Worm (Caenorhabditis elegans) whole organism, young adult: ENCODE measurements around the gene B0454.5.
"Not testable (repeated sequence)": the region's sequence is repeated elsewhere in the genome, so short reads cannot be mapped to it uniquely, and the experiment has no call there.

Experiments
- D2030.7 ChIP-seq: fragments of 200-800 bp; sonication (Bioruptor generic); IDR thresholded peaks from 2 replicates; pipeline ENCODE4 v1.3.6; 2022; ENCODE audit warnings: missing genetic modification reagents, missing genetic modification characterization, missing compliant biosample characterization
- F37B4.10 ChIP-seq: fragments of 200-800 bp; sonication (Bioruptor generic); IDR thresholded peaks from 2 replicates; pipeline ENCODE4 v1.3.6; 2022; ENCODE audit warnings: missing genetic modification characterization, missing compliant biosample characterization
- F57C9.4 ChIP-seq: sonication (generic microtip); optimal IDR thresholded peaks from 2 replicates; lab custom pipeline; 2017; ENCODE audit warnings: mild to moderate bottlenecking, missing genetic modification characterization, missing compliant biosample characterization
- T26A5.8 ChIP-seq: sonication (generic microtip); optimal IDR thresholded peaks from 2 replicates; lab custom pipeline; 2016; ENCODE audit warnings: missing genetic modification characterization, missing compliant biosample characterization
- Y53G8AR.9 ChIP-seq: fragments of 200-800 bp; sonication (Bioruptor generic); conservative IDR thresholded peaks from 2 replicates; pipeline ENCODE4 v1.3.6; 2022; ENCODE audit warnings: missing genetic modification reagents, missing genetic modification characterization, missing compliant biosample characterization
- Y95B8A.8 ChIP-seq: fragments of 200-800 bp; sonication (Bioruptor generic); IDR thresholded peaks from 2 replicates; pipeline ENCODE4 v1.3.6; 2022; ENCODE audit warnings: missing genetic modification reagents, missing genetic modification characterization, missing compliant biosample characterization
- aptf-3 ChIP-seq: fragments of 200-800 bp; sonication (Bioruptor generic); IDR thresholded peaks from 2 replicates; pipeline ENCODE4 v1.3.6; 2022; ENCODE audit warnings: missing genetic modification characterization, missing compliant biosample characterization
- cebp-1 ChIP-seq, 2 experiments: fragments of 200-800 bp in 1 of 2; sonication (Bioruptor generic) in 1 of 2; sonication (generic microtip) in 1 of 2; IDR thresholded peaks in 1 of 2; optimal IDR thresholded peaks in 1 of 2; 2 replicates each; pipeline versions ENCODE4 v1.3.6 to Lab custom; 2017 to 2022; ENCODE audit warnings: missing compliant biosample characterization in 2 of 2, missing genetic modification characterization in 2 of 2, mild to moderate bottlenecking in 1 of 2, missing genetic modification reagents in 1 of 2, moderate library complexity in 1 of 2
- cebp-2 ChIP-seq: fragments of 200-800 bp; sonication (Bioruptor generic); IDR thresholded peaks from 2 replicates; pipeline ENCODE4 v1.3.6; 2022; ENCODE audit warnings: missing genetic modification characterization, missing compliant biosample characterization
- ceh-100 ChIP-seq: fragments of 200-800 bp; sonication (Bioruptor generic); IDR thresholded peaks from 2 replicates; pipeline ENCODE4 v1.3.6; 2022; ENCODE audit warnings: missing genetic modification reagents, missing genetic modification characterization, missing compliant biosample characterization
- ceh-27 ChIP-seq: fragments of 200-800 bp; sonication (Bioruptor generic); optimal IDR thresholded peaks from 2 replicates; lab custom pipeline; 2018; ENCODE audit warnings: mild to moderate bottlenecking, missing genetic modification characterization, moderate library complexity, missing compliant biosample characterization
- egrh-3 ChIP-seq: fragments of 200-800 bp; sonication (Bioruptor generic); IDR thresholded peaks from 2 replicates; pipeline ENCODE4 v1.3.6; 2022; ENCODE audit warnings: missing genetic modification reagents, missing genetic modification characterization, missing compliant biosample characterization
- him-1 ChIP-seq: sonication (generic microtip); optimal IDR thresholded peaks from 2 replicates; lab custom pipeline; 2016; ENCODE audit warnings: missing genotype, missing genetic modification reagents, missing genetic modification characterization, missing compliant biosample characterization
- hmg-1.2 ChIP-seq: fragments of 200-800 bp; sonication (Bioruptor generic); IDR thresholded peaks from 2 replicates; pipeline ENCODE4 v1.3.6; 2022; ENCODE audit warnings: missing genetic modification reagents, missing genetic modification characterization, missing compliant biosample characterization
- hrde-1 ChIP-seq: sonication (generic microtip); optimal IDR thresholded peaks from 2 replicates; lab custom pipeline; 2016; ENCODE audit warnings: missing genetic modification characterization, mild to moderate bottlenecking, missing compliant biosample characterization, moderate library complexity, missing genotype, missing genetic modification reagents, borderline replicate concordance
- let-607 ChIP-seq, 2 experiments: fragments of 200-800 bp in 1 of 2; sonication (Bioruptor generic) in 1 of 2; sonication (generic microtip) in 1 of 2; optimal IDR thresholded peaks; 2 replicates each; lab custom pipeline; 2016 to 2018; ENCODE audit warnings: mild to moderate bottlenecking in 2 of 2, missing compliant biosample characterization in 2 of 2, missing genetic modification characterization in 2 of 2, moderate library complexity in 2 of 2, missing genotype in 1 of 2
- lir-1 ChIP-seq: fragments of 200-800 bp; sonication (Bioruptor generic); conservative IDR thresholded peaks from 2 replicates; pipeline ENCODE4 v1.3.6; 2022; ENCODE audit warnings: missing genetic modification reagents, missing genetic modification characterization, missing compliant biosample characterization
- madf-3 ChIP-seq: fragments of 200-800 bp; sonication (Bioruptor generic); IDR thresholded peaks from 2 replicates; pipeline ENCODE4 v1.3.6; 2022; ENCODE audit warnings: missing genetic modification reagents, missing genetic modification characterization, missing compliant biosample characterization
- mcd-1 ChIP-seq: fragments of 200-800 bp; sonication (Bioruptor generic); IDR thresholded peaks from 2 replicates; pipeline ENCODE4 v1.3.6; 2022; ENCODE audit warnings: missing genetic modification reagents, missing genetic modification characterization, missing compliant biosample characterization
- rpc-1 ChIP-seq, 2 experiments: fragments of 150-350 bp in 1 of 2; sonication (generic microtip) in 1 of 2; optimal IDR thresholded peaks; 2 replicates each; lab custom pipeline; 2014 to 2018; ENCODE audit warnings: missing biosample characterization in 1 of 2, missing genetic modification characterization in 1 of 2, missing genetic modification reagents in 1 of 2, missing genotype in 1 of 2
- snpc-3.4 ChIP-seq: sonication (generic microtip); optimal IDR thresholded peaks from 2 replicates; lab custom pipeline; 2017; ENCODE audit warnings: missing genetic modification characterization, mild to moderate bottlenecking, missing compliant biosample characterization, antibody characterized with exemption, moderate library complexity, missing genotype, missing genetic modification reagents
- snpc-4 ChIP-seq, 5 experiments: fragments of 150-350 bp in 1 of 5; sonication (generic microtip) in 4 of 5; optimal IDR thresholded peaks; 2 replicates each; lab custom pipeline; 2014 to 2018; ENCODE audit warnings: missing genetic modification characterization in 5 of 5, missing biosample characterization in 3 of 5, antibody characterized with exemption in 2 of 5, mild to moderate bottlenecking in 2 of 5, missing compliant biosample characterization in 2 of 5, missing genotype in 2 of 5, moderate library complexity in 2 of 5, missing genetic modification reagents in 1 of 5
- unc-62 ChIP-seq: fragments of 150-350 bp; optimal IDR thresholded peaks from 2 replicates; lab custom pipeline; 2014; ENCODE audit warnings: missing biosample characterization, missing genetic modification reagents, missing genetic modification characterization
- zfh-2 ChIP-seq: fragments of 200-800 bp; sonication (Bioruptor generic); conservative IDR thresholded peaks from 2 replicates; pipeline ENCODE4 v1.3.6; 2022; ENCODE audit warnings: missing genetic modification reagents, missing genetic modification characterization, missing compliant biosample characterization
- ztf-18 ChIP-seq: sonication (generic microtip); optimal IDR thresholded peaks from 2 replicates; lab custom pipeline; 2016; ENCODE audit warnings: missing genotype, mild to moderate bottlenecking, missing genetic modification characterization, missing compliant biosample characterization
- ztf-25 ChIP-seq: fragments of 200-800 bp; sonication (Bioruptor generic); IDR thresholded peaks from 2 replicates; pipeline ENCODE4 v1.3.6; 2022; ENCODE audit warnings: missing genetic modification reagents, missing genetic modification characterization, missing compliant biosample characterization
- ztf-3 ChIP-seq: fragments of 200-800 bp; sonication (Bioruptor generic); optimal IDR thresholded peaks from 2 replicates; lab custom pipeline; 2018; ENCODE audit warnings: mild to moderate bottlenecking, missing genetic modification characterization, missing compliant biosample characterization
- ztf-6 ChIP-seq: fragments of 200-800 bp; sonication (Bioruptor generic); IDR thresholded peaks from 2 replicates; pipeline ENCODE4 v1.3.6; 2022; ENCODE audit warnings: missing genetic modification reagents, missing genetic modification characterization, missing compliant biosample characterization

The B0454.5 gene

ce11 chrII:3038453-3038909, at the start of gene B0454.5, which contains the start of gene B0454.26:
TSS of gene B0454.5 (plus strand) at chrII:3038859.
TSS of gene B0454.26 (minus strand) at chrII:3038553.
- TF ChIP-seq unc-62 (GFP tag; lab: Kevin White, UChicago) (no peak), ztf-18 (tag; lab: Kevin White, UChicago) (peak; percentile 28), F37B4.10 (GFP tag; lab: Robert Waterston, UW) (0 out of 2 replicates have a peak, but pooled peaks have one; percentile 50), aptf-3 (no peak), ztf-25 (GFP tag; lab: Robert Waterston, UW) (no peak)

- TF ChIP-seq egrh-3 = peak; percentile 58; the same call in 1 of the 2 replicates
- peak; percentile 16; the same call in 1 of the 2 replicates for TF ChIP-seq mcd-1 (GFP tag; lab: Robert Waterston, UW)
- 0 out of 2 replicates have a peak, but pooled peaks have one; percentile 14 for TF ChIP-seq ceh-100 (GFP tag; lab: Robert Waterston, UW)
- not testable (repeated sequence) for TF ChIP-seq rpc-1 (optimal IDR thresholded peaks at IDR 0.05; lab: Kevin White, UChicago)
- TF ChIP-seq rpc-1 (tag; optimal IDR thresholded peaks at IDR 0.05; lab: Kevin White, UChicago) = peak; percentile 40
- 0 out of 2 replicates have a peak, but pooled peaks have one; percentile 15 for TF ChIP-seq zfh-2 (GFP tag; lab: Robert Waterston, UW)
- TF ChIP-seq, all 124 proteins: peak for 5; not testable (repeated sequence) for 119
These were observed 49.6 kb upstream of the B0454.5 start for ce11 chrII:2989076-2989475.

- TF ChIP-seq Y53G8AR.9 (0 out of 2 replicates have a peak, but pooled peaks have one; percentile 28), ztf-3 (no peak)
These were observed 48.6 kb upstream of the B0454.5 start for ce11 chrII:2990089-2990488.

- peak; percentile 22 for TF ChIP-seq him-1 (tag; lab: Kevin White, UChicago)
- no peak for TF ChIP-seq D2030.7 (GFP tag; lab: Robert Waterston, UW)
- no peak for TF ChIP-seq snpc-4 (GFP tag; optimal IDR thresholded peaks at IDR 0.05; lab: Kevin White, UChicago)
- no peak for TF ChIP-seq snpc-4 (tag; optimal IDR thresholded peaks at IDR 0.05; lab: Kevin White, UChicago)
- TF ChIP-seq cebp-2 (GFP tag; lab: Robert Waterston, UW) = no peak
- TF ChIP-seq ceh-27 = peak; percentile 13
- no peak for TF ChIP-seq F57C9.4 (tag; lab: Kevin White, UChicago)
- TF ChIP-seq ceh-100 (GFP tag; lab: Robert Waterston, UW) = peak; percentile 91
These were observed 47.0 kb upstream of the B0454.5 start, which contains the start of gene K08A2.2 for ce11 chrII:2991555-2992083. TSS of gene K08A2.2 (plus strand) at chrII:2991605.

- TF ChIP-seq hrde-1 (tag; lab: Kevin White, UChicago) = no peak
- 0 out of 2 replicates have a peak, but pooled peaks have one; percentile 48 for TF ChIP-seq madf-3 (GFP tag; lab: Robert Waterston, UW)
- TF ChIP-seq ceh-100 (GFP tag; lab: Robert Waterston, UW) = peak; percentile 39
These were observed 46.4 kb upstream of the B0454.5 start for ce11 chrII:2992300-2992699.

ce11 chrII:2994590-2995392, 43.9 kb upstream of the B0454.5 start:
- TF ChIP-seq ztf-6 (GFP tag; lab: Robert Waterston, UW) (no peak), cebp-1 (GFP tag; IDR thresholded peaks at IDR 0.05; lab: Robert Waterston, UW) (no peak), cebp-1 (tag; optimal IDR thresholded peaks at IDR 0.05; lab: Kevin White, UChicago) (peak; percentile 87)
- TF ChIP-seq, all 124 proteins: peak for 1

- no peak for TF ChIP-seq Y95B8A.8 (GFP tag; lab: Robert Waterston, UW)
- TF ChIP-seq hmg-1.2 (GFP tag; lab: Robert Waterston, UW) = no peak
- no peak for TF ChIP-seq lir-1 (GFP tag; lab: Robert Waterston, UW)
- TF ChIP-seq snpc-3.4 (tag; lab: Kevin White, UChicago) = no peak
- TF ChIP-seq mcd-1 (GFP tag; lab: Robert Waterston, UW) = no peak
- TF ChIP-seq T26A5.8 (tag; lab: Kevin White, UChicago) = no peak
- no peak for TF ChIP-seq cebp-2 (GFP tag; lab: Robert Waterston, UW)
- no peak for TF ChIP-seq let-607 (tag; optimal IDR thresholded peaks at IDR 0.05; lab: Kevin White, UChicago)
- TF ChIP-seq, all 124 proteins: peak for 0
These were observed 41.9 kb upstream of the B0454.5 start, which contains the start of gene lido-8 for ce11 chrII:2996721-2997120. TSS of gene lido-8 (plus strand) at chrII:2997021.
